Worm (Caenorhabditis elegans) whole organism, L2 larva: ENCODE results near the gene Y54G2A.52.

Experiments
- Y55F3AM.14 ChIP-seq: fragments of 200-800 bp; sonication (Bioruptor generic); optimal IDR thresholded peaks from 2 replicates; lab custom pipeline; 2018; ENCODE audit warnings: mild to moderate bottlenecking, missing genetic modification characterization, missing compliant biosample characterization
- aly-2 ChIP-seq: fragments of 150-350 bp; optimal IDR thresholded peaks from 2 replicates; lab custom pipeline; 2014; ENCODE audit warnings: missing biosample characterization, missing genetic modification characterization
- lin-13 ChIP-seq: fragments of 150-350 bp; optimal IDR thresholded peaks from 2 replicates; lab custom pipeline; 2014; ENCODE audit warnings: missing biosample characterization, missing genetic modification reagents, missing genetic modification characterization
- nhr-11 ChIP-seq: fragments of 150-350 bp; optimal IDR thresholded peaks from 2 replicates; lab custom pipeline; 2014; ENCODE audit warnings: missing biosample characterization, missing genetic modification characterization
- nhr-23 ChIP-seq: fragments of 150-350 bp; optimal IDR thresholded peaks from 2 replicates; lab custom pipeline; 2014; ENCODE audit warnings: missing biosample characterization, missing genetic modification reagents, missing genetic modification characterization
- nhr-6 ChIP-seq: fragments of 150-350 bp; optimal IDR thresholded peaks from 2 replicates; lab custom pipeline; 2014; ENCODE audit warnings: missing biosample characterization, missing genetic modification characterization
- skn-1 ChIP-seq: sonication (generic microtip); optimal IDR thresholded peaks from 2 replicates; lab custom pipeline; 2017; ENCODE audit warnings: missing biosample characterization, missing genetic modification characterization
- sma-9 ChIP-seq, 2 experiments: fragments of 150-350 bp in 1 of 2; sonication (generic microtip) in 1 of 2; optimal IDR thresholded peaks; 2 replicates each; lab custom pipeline; 2014 to 2016; ENCODE audit warnings: missing genetic modification characterization in 2 of 2, mild to moderate bottlenecking in 1 of 2, missing biosample characterization in 1 of 2, missing compliant biosample characterization in 1 of 2, missing genetic modification reagents in 1 of 2, moderate library complexity in 1 of 2
- snpc-4 ChIP-seq: fragments of 150-350 bp; optimal IDR thresholded peaks from 2 replicates; lab custom pipeline; 2014; ENCODE audit warnings: missing biosample characterization, missing genetic modification characterization
- zag-1 ChIP-seq: fragments of 150-350 bp; optimal IDR thresholded peaks from 2 replicates; lab custom pipeline; 2014; ENCODE audit warnings: missing biosample characterization, missing genetic modification characterization

- no peak for TF ChIP-seq nhr-23 (tag; lab: Kevin White, UChicago)
- no peak for TF ChIP-seq lin-13 (GFP tag; lab: Kevin White, UChicago)
- TF ChIP-seq zag-1 (tag; lab: Kevin White, UChicago): no peak
- TF ChIP-seq aly-2: no peak
- no peak for TF ChIP-seq skn-1
- TF ChIP-seq nhr-6 (tag; lab: Kevin White, UChicago): no peak
- TF ChIP-seq sma-9 (GFP tag; optimal IDR thresholded peaks at IDR 0.05; lab: Kevin White, UChicago): no peak
- TF ChIP-seq sma-9 (tag; optimal IDR thresholded peaks at IDR 0.05; lab: Kevin White, UChicago): no peak
- no peak for TF ChIP-seq Y55F3AM.14 (GFP tag; lab: Kevin White, UChicago)
- TF ChIP-seq snpc-4 (tag; lab: Kevin White, UChicago): no peak
- no peak for TF ChIP-seq nhr-11 (tag; lab: Kevin White, UChicago)
Measured at ce11 chrIV:2751568-2751967, 46.9 kb downstream of the Y54G2A.52 start, which contains the start of gene Y54G2A.41.
